Fruit fly (Drosophila melanogaster) whole organism, embryonic: Measurements from ENCODE around the gene CG4393.

Experiments used
- Bgb ChIP-seq: fragments of 200-800 bp; sonication (Bioruptor generic); IDR thresholded peaks from 2 replicates; pipeline ENCODE4 v1.3.6; 2022; ENCODE audit warnings: missing biosample characterization, missing genetic modification characterization; ENCODE audit not compliant: partially characterized antibody
- CG10209 ChIP-seq: fragments of 200-800 bp; sonication (Bioruptor generic); optimal IDR thresholded peaks from 3 replicates; lab custom pipeline; 2017; ENCODE audit warnings: missing biosample characterization, mild to moderate bottlenecking, missing genetic modification characterization, missing genetic modification reagents
- CG10274 ChIP-seq: fragments of 200-800 bp; sonication (Bioruptor generic); optimal IDR thresholded peaks from 3 replicates; lab custom pipeline; 2017; ENCODE audit warnings: missing biosample characterization, mild to moderate bottlenecking, missing genetic modification characterization
- CG10565 ChIP-seq: fragments of 200-800 bp; sonication (Bioruptor generic); optimal IDR thresholded peaks from 3 replicates; lab custom pipeline; 2016; ENCODE audit warnings: missing biosample characterization, mild to moderate bottlenecking, missing genetic modification characterization
- CG13624 ChIP-seq: fragments of 200-800 bp; sonication (Bioruptor generic); optimal IDR thresholded peaks from 2 replicates; lab custom pipeline; 2016; ENCODE audit warnings: missing biosample characterization, missing genetic modification characterization
- CG16815 ChIP-seq: fragments of 200-800 bp; sonication (Bioruptor generic); optimal IDR thresholded peaks from 3 replicates; lab custom pipeline; 2017; ENCODE audit warnings: missing biosample characterization, mild to moderate bottlenecking, missing genetic modification characterization
- CG2129 ChIP-seq: fragments of 200-800 bp; sonication (Bioruptor generic); IDR thresholded peaks from 2 replicates; pipeline ENCODE4 v1.3.6; 2022; ENCODE audit warnings: missing biosample characterization, missing genetic modification characterization; ENCODE audit not compliant: partially characterized antibody
- CG30403 ChIP-seq: fragments of 200-800 bp; sonication (Bioruptor generic); optimal IDR thresholded peaks from 3 replicates; lab custom pipeline; 2016; ENCODE audit warnings: missing biosample characterization, missing genetic modification characterization
- CG3163 ChIP-seq: fragments of 200-800 bp; sonication (Bioruptor generic); optimal IDR thresholded peaks from 3 replicates; lab custom pipeline; 2016; ENCODE audit warnings: missing biosample characterization, missing genetic modification characterization
- CG32772 ChIP-seq: fragments of 200-800 bp; sonication (Bioruptor generic); IDR thresholded peaks from 2 replicates; pipeline ENCODE4 v1.3.6; 2022; ENCODE audit warnings: missing biosample characterization, missing genetic modification characterization
- CG34224 ChIP-seq: fragments of 200-800 bp; sonication (Bioruptor generic); IDR thresholded peaks from 3 replicates; pipeline ENCODE4 v1.3.6; 2022; ENCODE audit warnings: missing biosample characterization, missing genetic modification characterization; ENCODE audit not compliant: partially characterized antibody
- CG43689 ChIP-seq: fragments of 200-800 bp; sonication (Bioruptor generic); IDR thresholded peaks from 2 replicates; pipeline ENCODE4 v1.3.6; 2022; ENCODE audit warnings: missing biosample characterization, missing genetic modification characterization
- CG8089 ChIP-seq: fragments of 200-800 bp; sonication (Bioruptor generic); optimal IDR thresholded peaks from 3 replicates; lab custom pipeline; 2016; ENCODE audit warnings: missing biosample characterization, missing genetic modification characterization
- CG8765 ChIP-seq: fragments of 200-800 bp; sonication (Bioruptor generic); IDR thresholded peaks from 2 replicates; pipeline ENCODE4 v1.3.6; 2022; ENCODE audit warnings: missing biosample characterization, missing genetic modification characterization
- CG8924 ChIP-seq: fragments of 200-800 bp; optimal IDR thresholded peaks from 3 replicates; lab custom pipeline; 2019; ENCODE audit warnings: missing biosample characterization, mild to moderate bottlenecking, missing genetic modification characterization, moderate library complexity
- CG9797 ChIP-seq: fragments of 200-800 bp; sonication (Bioruptor generic); optimal IDR thresholded peaks from 3 replicates; lab custom pipeline; 2018; ENCODE audit warnings: missing biosample characterization, mild to moderate bottlenecking, missing genetic modification characterization
- CTCF ChIP-seq: fragments of 200-800 bp; sonication (Bioruptor generic); optimal IDR thresholded peaks from 2 replicates; lab custom pipeline; 2017; ENCODE audit warnings: missing biosample characterization, mild to moderate bottlenecking, missing genetic modification characterization, moderate library complexity
- ERR ChIP-seq: fragments of 200-800 bp; sonication (Bioruptor generic); optimal IDR thresholded peaks from 2 replicates; lab custom pipeline; 2016; ENCODE audit warnings: missing biosample characterization, missing genetic modification characterization
- Gsc ChIP-seq: fragments of 200-800 bp; sonication (Bioruptor generic); IDR thresholded peaks from 2 replicates; pipeline ENCODE4 v1.3.6; 2022; ENCODE audit warnings: missing biosample characterization, missing genetic modification characterization
- HLHmδ ChIP-seq: fragments of 200-800 bp; sonication (Bioruptor generic); optimal IDR thresholded peaks from 2 replicates; lab custom pipeline; 2018; ENCODE audit warnings: missing biosample characterization, mild to moderate bottlenecking, missing genetic modification characterization, moderate library complexity
- Hand ChIP-seq: fragments of 200-800 bp; sonication (Bioruptor generic); optimal IDR thresholded peaks from 2 replicates; lab custom pipeline; 2017; ENCODE audit warnings: mild to moderate bottlenecking, missing biosample characterization, missing genetic modification reagents, missing genetic modification characterization
- Hmr ChIP-seq: fragments of 200-800 bp; sonication (Bioruptor generic); optimal IDR thresholded peaks from 3 replicates; lab custom pipeline; 2017; ENCODE audit warnings: mild to moderate bottlenecking, missing biosample characterization, missing genetic modification reagents, missing genetic modification characterization
- Hr51 ChIP-seq, 2 experiments: fragments of 200-800 bp; sonication (Bioruptor generic); optimal IDR thresholded peaks; 2 replicates in 1 of 2; 3 replicates in 1 of 2; lab custom pipeline; 2016 to 2018; ENCODE audit warnings: missing biosample characterization in 2 of 2, missing genetic modification characterization in 2 of 2, mild to moderate bottlenecking in 1 of 2, moderate library complexity in 1 of 2
- Jarid2 ChIP-seq: fragments of 200-800 bp; sonication (Bioruptor generic); optimal IDR thresholded peaks from 3 replicates; lab custom pipeline; 2017; ENCODE audit warnings: mild to moderate bottlenecking, missing biosample characterization, missing genetic modification reagents, missing genetic modification characterization
- Lpt ChIP-seq: fragments of >200 bp; optimal IDR thresholded peaks from 2 replicates; lab custom pipeline; 2018; ENCODE audit warnings: missing biosample characterization, missing genetic modification characterization
- Mrtf ChIP-seq: fragments of 200-800 bp; sonication (Bioruptor generic); IDR thresholded peaks from 3 replicates; pipeline ENCODE4 v1.3.6; 2022; ENCODE audit warnings: missing biosample characterization, missing genetic modification characterization
- Ptx1 ChIP-seq: fragments of 200-800 bp; sonication (Bioruptor generic); IDR thresholded peaks from 2 replicates; pipeline ENCODE4 v1.3.6; 2022; ENCODE audit warnings: missing biosample characterization, missing genetic modification characterization
- Sin3A ChIP-seq: fragments of >200 bp; optimal IDR thresholded peaks from 2 replicates; lab custom pipeline; 2018
- Stat92E ChIP-seq, 3 experiments: fragments of >200 bp in 2 of 3; fragments of 200-800 bp in 1 of 3; sonication (Bioruptor generic) in 1 of 3; optimal IDR thresholded peaks; 2 replicates each; lab custom pipeline; 2017 to 2019; ENCODE audit warnings: missing biosample characterization in 3 of 3, missing genetic modification characterization in 3 of 3, mild to moderate bottlenecking in 1 of 3, moderate library complexity in 1 of 3
- Xrp1 ChIP-seq: fragments of 200-800 bp; sonication (Bioruptor generic); IDR thresholded peaks from 2 replicates; pipeline ENCODE4 v1.3.6; 2022; ENCODE audit warnings: missing biosample characterization, missing genetic modification characterization
- abd-A ChIP-seq: fragments of 200-800 bp; sonication (Bioruptor generic); optimal IDR thresholded peaks from 3 replicates; lab custom pipeline; 2019; ENCODE audit warnings: missing biosample characterization, mild to moderate bottlenecking, missing genetic modification characterization, moderate library complexity
- ash1 ChIP-seq: fragments of 200-800 bp; sonication (Bioruptor generic); optimal IDR thresholded peaks from 2 replicates; lab custom pipeline; 2018; ENCODE audit warnings: missing biosample characterization, mild to moderate bottlenecking, missing genetic modification characterization
- ato ChIP-seq: fragments of 200-800 bp; sonication (Bioruptor generic); IDR thresholded peaks from 2 replicates; pipeline ENCODE4 v1.3.6; 2022; ENCODE audit warnings: missing biosample characterization, missing genetic modification characterization; ENCODE audit not compliant: partially characterized antibody
- bab2 ChIP-seq: fragments of 200-800 bp; sonication (Bioruptor generic); optimal IDR thresholded peaks from 2 replicates; lab custom pipeline; 2016; ENCODE audit warnings: missing biosample characterization, missing genetic modification characterization
- bcd ChIP-seq: fragments of 200-800 bp; sonication (Bioruptor generic); optimal IDR thresholded peaks from 2 replicates; lab custom pipeline; 2017; ENCODE audit warnings: missing biosample characterization, mild to moderate bottlenecking, missing genetic modification characterization
- cad ChIP-seq: fragments of >200 bp; optimal IDR thresholded peaks from 2 replicates; lab custom pipeline; 2017; ENCODE audit warnings: missing biosample characterization, missing genetic modification characterization
- chn ChIP-seq: fragments of 200-800 bp; sonication (Bioruptor generic); optimal IDR thresholded peaks from 2 replicates; lab custom pipeline; 2016; ENCODE audit warnings: missing biosample characterization, missing genetic modification characterization
- disco-r ChIP-seq: fragments of 200-800 bp; sonication (Bioruptor generic); optimal IDR thresholded peaks from 2 replicates; lab custom pipeline; 2016; ENCODE audit warnings: missing biosample characterization, missing genetic modification characterization
- dm ChIP-seq: fragments of 200-800 bp; sonication (Bioruptor generic); optimal IDR thresholded peaks from 3 replicates; lab custom pipeline; 2016; ENCODE audit warnings: missing biosample characterization, missing genetic modification characterization
- fd96Cb ChIP-seq: fragments of 200-800 bp; sonication (Bioruptor generic); optimal IDR thresholded peaks from 2 replicates; lab custom pipeline; 2018; ENCODE audit warnings: missing biosample characterization, mild to moderate bottlenecking, missing genetic modification characterization, moderate library complexity
- jing ChIP-seq: fragments of 200-800 bp; sonication (Bioruptor generic); optimal IDR thresholded peaks from 2 replicates; lab custom pipeline; 2018; ENCODE audit warnings: missing biosample characterization, mild to moderate bottlenecking, missing genetic modification characterization
- kay ChIP-seq: fragments of 200-800 bp; sonication (Bioruptor generic); optimal IDR thresholded peaks from 2 replicates; lab custom pipeline; 2016; ENCODE audit warnings: missing biosample characterization, missing genetic modification characterization
- ken ChIP-seq: fragments of 200-800 bp; sonication (Bioruptor generic); IDR thresholded peaks from 3 replicates; pipeline ENCODE4 v1.3.6; 2022; ENCODE audit warnings: missing biosample characterization, missing genetic modification characterization
- mld ChIP-seq: fragments of 200-800 bp; sonication (Bioruptor generic); IDR thresholded peaks from 3 replicates; pipeline ENCODE4 v1.3.6; 2022; ENCODE audit warnings: missing biosample characterization, missing genetic modification characterization; ENCODE audit not compliant: partially characterized antibody
- nau ChIP-seq: fragments of 200-800 bp; sonication (Bioruptor generic); optimal IDR thresholded peaks from 3 replicates; lab custom pipeline; 2017; ENCODE audit warnings: missing biosample characterization, mild to moderate bottlenecking, missing genetic modification characterization, missing genetic modification reagents
- pb ChIP-seq: fragments of 200-800 bp; sonication (Bioruptor generic); optimal IDR thresholded peaks from 3 replicates; lab custom pipeline; 2016; ENCODE audit warnings: missing biosample characterization, missing genetic modification characterization
- psq ChIP-seq: fragments of 200-800 bp; sonication (Bioruptor generic); optimal IDR thresholded peaks from 2 replicates; lab custom pipeline; 2017; ENCODE audit warnings: missing biosample characterization, missing genetic modification characterization
- stc ChIP-seq: fragments of 200-800 bp; sonication (Bioruptor generic); IDR thresholded peaks from 2 replicates; pipeline ENCODE4 v1.3.6; 2022; ENCODE audit warnings: missing biosample characterization, missing genetic modification characterization
- vnd ChIP-seq: fragments of 200-800 bp; sonication (Bioruptor generic); IDR thresholded peaks from 3 replicates; pipeline ENCODE4 v1.3.6; 2022; ENCODE audit warnings: missing biosample characterization, missing genetic modification characterization; ENCODE audit not compliant: partially characterized antibody
- zen2 ChIP-seq: fragments of 200-800 bp; sonication (Bioruptor generic); IDR thresholded peaks from 3 replicates; pipeline ENCODE4 v1.3.6; 2022; ENCODE audit warnings: missing biosample characterization, missing genetic modification characterization; ENCODE audit not compliant: partially characterized antibody
- zfh1 ChIP-seq: fragments of 200-800 bp; sonication (Bioruptor generic); IDR thresholded peaks from 3 replicates; pipeline ENCODE4 v1.3.6; 2022; ENCODE audit warnings: missing biosample characterization, missing genetic modification characterization

CG4393 gene

dm6 chr3R:23331280-23331679, 53.3 kb downstream of the CG4393 start (continued):
- TF ChIP-seq Lpt (GFP tag; lab: Kevin White, UChicago) (no peak), zfh1 (GFP tag; lab: Robert Waterston, UW) (no peak; the same call in 2 of the 3 replicates), CG8765 (GFP tag; lab: Robert Waterston, UW) (no peak), Gsc (GFP tag; lab: Robert Waterston, UW) (no peak), cad (no peak), pb (GFP tag; lab: Kevin White, UChicago) (peak; percentile 13), CG32772 (GFP tag; lab: Robert Waterston, UW) (no peak), mld (GFP tag; lab: Robert Waterston, UW) (no peak), CG43689 (GFP tag; lab: Robert Waterston, UW) (0 out of 2 replicates have a peak, but pooled peaks have one; percentile 7), CTCF (GFP tag; lab: Kevin White, UChicago) (peak; percentile 98), dm (GFP tag; lab: Kevin White, UChicago) (no peak), Xrp1 (peak; percentile 75), Ptx1 (peak; percentile 18; the same call in 1 of the 2 replicates), CG10565 (GFP tag; lab: Kevin White, UChicago) (no peak), CG34224 (GFP tag; lab: Robert Waterston, UW) (no peak), vnd (GFP tag; lab: Robert Waterston, UW) (no peak), Mrtf (GFP tag; lab: Robert Waterston, UW) (no peak), Jarid2 (GFP tag; lab: Kevin White, UChicago) (peak; percentile 74), Stat92E (GFP tag; optimal IDR thresholded peaks at IDR 0.05; lab: Kevin White, UChicago) (no peak), disco-r (GFP tag; lab: Kevin White, UChicago) (no peak), CG16815 (GFP tag; lab: Kevin White, UChicago) (no peak), ato (GFP tag; lab: Robert Waterston, UW) (no peak), bcd (GFP tag; lab: Kevin White, UChicago) (peak; percentile 23), Hand (GFP tag; lab: Kevin White, UChicago) (no peak), fd96Cb (peak; percentile 35), Hmr (GFP tag; lab: Kevin White, UChicago) (peak; percentile 36), kay (GFP tag; lab: Kevin White, UChicago) (no peak), stc (GFP tag; lab: Robert Waterston, UW) (peak; percentile 41; the same call in 1 of the 2 replicates), HLHmδ (no peak), jing (GFP tag; lab: Kevin White, UChicago) (peak; percentile 33), chn (GFP tag; lab: Kevin White, UChicago) (peak; percentile 50), CG30403 (GFP tag; lab: Kevin White, UChicago) (peak; percentile 1), zen2 (GFP tag; lab: Robert Waterston, UW) (no peak), ken (no peak), CG8089 (GFP tag; lab: Kevin White, UChicago) (peak; percentile 23), CG9797 (GFP tag; lab: Kevin White, UChicago) (no peak), CG2129 (GFP tag; lab: Robert Waterston, UW) (no peak), ERR (no peak), ash1 (GFP tag; lab: Kevin White, UChicago) (no peak), CG3163 (GFP tag; lab: Kevin White, UChicago) (no peak), psq (GFP tag; lab: Kevin White, UChicago) (no peak), CG10274 (GFP tag; lab: Kevin White, UChicago) (no peak), abd-A (tag; lab: Kevin White, UChicago) (no peak), CG13624 (GFP tag; lab: Kevin White, UChicago) (peak; percentile 37), CG10209 (peak; percentile 48), Sin3A (lab: Kevin White, UChicago) (no peak), Bgb (GFP tag; lab: Robert Waterston, UW) (no peak; the same call in 1 of the 2 replicates), Hr51 (GFP tag; optimal IDR thresholded peaks at IDR 0.05; lab: Kevin White, UChicago) (peak in 1 of 2 experiments; percentile 56), CG8924 (peak; percentile 25), bab2 (GFP tag; lab: Kevin White, UChicago) (no peak), nau (GFP tag; lab: Kevin White, UChicago) (no peak)
